Worm (Caenorhabditis elegans): ENCODE measurements around the gene srx-8.

DNA sequence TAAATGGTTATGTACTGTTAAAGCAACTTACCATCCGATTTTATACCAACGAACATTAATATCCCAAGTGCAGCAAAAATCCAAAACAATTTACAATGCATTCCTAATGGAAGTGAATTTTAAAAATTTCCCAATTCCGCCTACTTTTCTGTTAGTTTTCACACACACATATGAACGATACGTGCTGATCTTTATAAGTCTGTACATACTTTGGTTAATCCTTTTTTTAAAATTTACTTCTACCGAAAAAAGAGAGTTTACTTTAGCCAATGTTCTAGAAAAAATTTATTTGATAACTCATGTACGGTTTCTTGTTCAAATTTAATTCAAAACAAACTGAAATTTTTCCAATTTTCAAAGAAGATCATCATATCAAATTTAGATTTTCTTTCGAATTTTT lies 30.9 kb downstream of the srx-8 start, which contains the start of gene R11G11.16:
- TF ChIP-seq aly-2 (tag; optimal IDR thresholded peaks at IDR 0.05) (no peak), lin-39 (tag; optimal IDR thresholded peaks at IDR 0.05) (no peak), nhr-25 (tag; optimal IDR thresholded peaks at IDR 0.05) (no peak), lin-15B (tag; optimal IDR thresholded peaks at IDR 0.05) (no peak), nhr-12 (tag; optimal IDR thresholded peaks at IDR 0.05) (no peak), nhr-11 (tag; optimal IDR thresholded peaks at IDR 0.05) (no peak), unc-39 (tag; optimal IDR thresholded peaks at IDR 0.05) (no peak), daf-12 (tag; optimal IDR thresholded peaks at IDR 0.05) (no peak), ztf-11 (tag; optimal IDR thresholded peaks at IDR 0.05) (no peak), eor-1 (tag; optimal IDR thresholded peaks at IDR 0.05) (no peak), unc-62 (GFP tag; optimal IDR thresholded peaks at IDR 0.05) (no peak)

All from whole organism, L3 larva.